Worm (Caenorhabditis elegans) whole organism, L4 larva: ENCODE data around the gene zim-1.

Experiments used
- F44E2.7 ChIP-seq: fragments of 200-800 bp; sonication (Bioruptor generic); IDR thresholded peaks from 2 replicates; pipeline ENCODE4 v2.1.2; 2022; ENCODE audit warnings: missing genetic modification characterization, missing compliant biosample characterization
- Y48G9A.11 ChIP-seq: fragments of 200-800 bp; sonication (Bioruptor generic); IDR thresholded peaks from 2 replicates; pipeline ENCODE4 v1.3.6; 2022; ENCODE audit warnings: missing genetic modification reagents, missing genetic modification characterization, missing compliant biosample characterization
- Y75B8A.6 ChIP-seq: fragments of 200-800 bp; sonication (Bioruptor generic); IDR thresholded peaks from 2 replicates; pipeline ENCODE4 v1.3.6; 2022; ENCODE audit warnings: missing genetic modification reagents, missing genetic modification characterization, missing compliant biosample characterization
- ZK546.5 ChIP-seq, 2 experiments: sonication (generic microtip); optimal IDR thresholded peaks; 2 replicates each; lab custom pipeline; 2017; ENCODE audit warnings: missing biosample characterization in 2 of 2, missing genetic modification characterization in 2 of 2
- arid-1 ChIP-seq: fragments of 200-800 bp; sonication (Bioruptor generic); conservative IDR thresholded peaks from 2 replicates; pipeline ENCODE4 v1.3.6; 2022; ENCODE audit warnings: missing genetic modification reagents, missing genetic modification characterization, missing compliant biosample characterization
- ceh-28 ChIP-seq: fragments of 150-350 bp; optimal IDR thresholded peaks from 2 replicates; lab custom pipeline; 2014; ENCODE audit warnings: missing biosample characterization, missing genetic modification reagents, missing genetic modification characterization
- ceh-62 ChIP-seq: sonication (generic microtip); optimal IDR thresholded peaks from 2 replicates; lab custom pipeline; 2017; ENCODE audit warnings: missing biosample characterization, missing genetic modification characterization
- dmd-6 ChIP-seq: fragments of 200-800 bp; sonication (Bioruptor generic); IDR thresholded peaks from 2 replicates; pipeline ENCODE4 v1.3.6; 2022; ENCODE audit warnings: missing genetic modification reagents, missing genetic modification characterization, missing compliant biosample characterization
- dmd-8 ChIP-seq: fragments of 200-800 bp; sonication (Bioruptor generic); IDR thresholded peaks from 2 replicates; pipeline ENCODE4 v1.3.6; 2022; ENCODE audit warnings: missing genetic modification characterization, missing compliant biosample characterization
- dmd-9 ChIP-seq: fragments of 200-800 bp; sonication (Bioruptor generic); IDR thresholded peaks from 2 replicates; pipeline ENCODE4 v1.3.6; 2022; ENCODE audit warnings: missing genetic modification reagents, missing genetic modification characterization, missing compliant biosample characterization
- dve-1 ChIP-seq: sonication (generic microtip); optimal IDR thresholded peaks from 2 replicates; lab custom pipeline; 2017; ENCODE audit warnings: antibody characterized with exemption, mild to moderate bottlenecking, missing genetic modification characterization, missing compliant biosample characterization; ENCODE audit not compliant: insufficient read depth
- hmg-1.1 ChIP-seq: fragments of 200-800 bp; sonication (Bioruptor generic); IDR thresholded peaks from 2 replicates; pipeline ENCODE4 v1.3.6; 2022; ENCODE audit warnings: missing genetic modification reagents, missing genetic modification characterization, missing compliant biosample characterization
- jun-1 ChIP-seq: fragments of 150-350 bp; optimal IDR thresholded peaks from 2 replicates; lab custom pipeline; 2014; ENCODE audit warnings: missing biosample characterization, missing genetic modification reagents, missing genetic modification characterization
- lim-7 ChIP-seq: fragments of 200-800 bp; sonication (Bioruptor generic); IDR thresholded peaks from 2 replicates; pipeline ENCODE4 v1.3.6; 2022; ENCODE audit warnings: missing genetic modification characterization, missing compliant biosample characterization
- lin-13 ChIP-seq: fragments of 150-350 bp; optimal IDR thresholded peaks from 2 replicates; lab custom pipeline; 2014; ENCODE audit warnings: missing biosample characterization, missing genetic modification reagents, missing genetic modification characterization
- lin-38 ChIP-seq: fragments of 200-800 bp; sonication (Bioruptor generic); IDR thresholded peaks from 2 replicates; pipeline ENCODE4 v1.3.6; 2022; ENCODE audit warnings: missing genetic modification reagents, missing genetic modification characterization, missing compliant biosample characterization
- madf-5 ChIP-seq, 2 experiments: fragments of 200-800 bp; sonication (Bioruptor generic); IDR thresholded peaks; 2 replicates each; pipeline ENCODE4 v1.3.6; 2022; ENCODE audit warnings: missing compliant biosample characterization in 2 of 2, missing genetic modification characterization in 2 of 2
- mdl-1 ChIP-seq, 2 experiments: fragments of 150-350 bp in 1 of 2; sonication (generic microtip) in 1 of 2; optimal IDR thresholded peaks; 2 replicates each; lab custom pipeline; 2014 to 2017; ENCODE audit warnings: missing biosample characterization in 2 of 2, missing genetic modification characterization in 2 of 2
- mdt-29 ChIP-seq: fragments of 200-800 bp; sonication (Bioruptor generic); IDR thresholded peaks from 2 replicates; pipeline ENCODE4 v1.3.6; 2022; ENCODE audit warnings: missing genetic modification reagents, missing genetic modification characterization, missing compliant biosample characterization
- mxl-3 ChIP-seq: fragments of 200-800 bp; sonication (Bioruptor generic); optimal IDR thresholded peaks from 2 replicates; lab custom pipeline; 2018; ENCODE audit warnings: mild to moderate bottlenecking, missing genetic modification characterization, missing compliant biosample characterization
- nhr-111 ChIP-seq: fragments of 200-800 bp; sonication (Bioruptor generic); optimal IDR thresholded peaks from 2 replicates; lab custom pipeline; 2018; ENCODE audit warnings: mild to moderate bottlenecking, missing genetic modification characterization, missing compliant biosample characterization
- nhr-237 ChIP-seq: sonication (generic microtip); optimal IDR thresholded peaks from 2 replicates; lab custom pipeline; 2017; ENCODE audit warnings: missing biosample characterization, missing genetic modification characterization
- nhr-25 ChIP-seq: sonication (generic microtip); optimal IDR thresholded peaks from 2 replicates; lab custom pipeline; 2017; ENCODE audit warnings: missing genetic modification characterization, mild to moderate bottlenecking, missing compliant biosample characterization, antibody characterized with exemption, moderate library complexity, borderline replicate concordance; ENCODE audit not compliant: insufficient read depth
- nhr-28 ChIP-seq: fragments of 150-350 bp; optimal IDR thresholded peaks from 2 replicates; lab custom pipeline; 2014; ENCODE audit warnings: missing biosample characterization, missing genetic modification characterization
- nhr-41 ChIP-seq: fragments of 200-800 bp; sonication (Bioruptor generic); IDR thresholded peaks from 2 replicates; pipeline ENCODE4 v1.3.6; 2022; ENCODE audit warnings: missing genetic modification reagents, missing genetic modification characterization, missing compliant biosample characterization
- nhr-42 ChIP-seq: fragments of 200-800 bp; sonication (Bioruptor generic); IDR thresholded peaks from 2 replicates; pipeline ENCODE4 v1.3.6; 2022; ENCODE audit warnings: missing genetic modification characterization, missing compliant biosample characterization
- nhr-77 ChIP-seq: fragments of 150-350 bp; optimal IDR thresholded peaks from 2 replicates; lab custom pipeline; 2014; ENCODE audit warnings: missing biosample characterization, missing genetic modification characterization
- saeg-2 ChIP-seq: fragments of 200-800 bp; sonication (Bioruptor generic); IDR thresholded peaks from 2 replicates; pipeline ENCODE4 v1.3.6; 2022; ENCODE audit warnings: missing genetic modification reagents, missing genetic modification characterization, missing compliant biosample characterization
- sdz-12 ChIP-seq: fragments of 200-800 bp; sonication (Bioruptor generic); optimal IDR thresholded peaks from 2 replicates; lab custom pipeline; 2018; ENCODE audit warnings: mild to moderate bottlenecking, missing genetic modification characterization, missing compliant biosample characterization
- skn-1 ChIP-seq: fragments of 150-350 bp; optimal IDR thresholded peaks from 2 replicates; lab custom pipeline; 2014; ENCODE audit warnings: missing biosample characterization, missing genetic modification characterization
- unc-130 ChIP-seq: sonication (generic microtip); optimal IDR thresholded peaks from 2 replicates; lab custom pipeline; 2016; ENCODE audit warnings: missing genetic modification reagents, missing genetic modification characterization, missing compliant biosample characterization
- unc-62 ChIP-seq, 3 experiments: fragments of 150-350 bp in 1 of 3; sonication (generic microtip); optimal IDR thresholded peaks in 2 of 3; peaks in 1 of 3; 1 replicate in 1 of 3; 2 replicates in 2 of 3; lab custom pipeline; 2014 to 2017; ENCODE audit warnings: missing biosample characterization in 3 of 3, missing genetic modification characterization in 3 of 3, missing genetic modification reagents in 3 of 3, missing genotype in 1 of 3
- vab-7 ChIP-seq: fragments of 200-800 bp; sonication (Bioruptor generic); IDR thresholded peaks from 2 replicates; pipeline ENCODE4 v1.3.6; 2022; ENCODE audit warnings: missing genetic modification reagents, missing genetic modification characterization, missing compliant biosample characterization
- ztf-11 ChIP-seq: fragments of 150-350 bp; optimal IDR thresholded peaks from 2 replicates; lab custom pipeline; 2014; ENCODE audit warnings: missing biosample characterization, missing genetic modification characterization

zim-1 gene

ce11 chrIV:10548546-10548945, 1.7 kb downstream of the zim-1 start:
- TF ChIP-seq arid-1 (GFP tag; lab: Robert Waterston, UW), result 0 out of 2 replicates have a peak, but pooled peaks have one; percentile 30
- peak; percentile 70; the same call in 1 of the 2 replicates for TF ChIP-seq lim-7 (GFP tag; lab: Robert Waterston, UW)
- 0 out of 2 replicates have a peak, but pooled peaks have one; percentile 52 for TF ChIP-seq dmd-8
- TF ChIP-seq vab-7 (GFP tag; lab: Robert Waterston, UW), result peak; percentile 66
- peak; percentile 62; the same call in 1 of the 2 replicates for TF ChIP-seq Y48G9A.11 (GFP tag; lab: Robert Waterston, UW)

ce11 chrIV:10552993-10553392, 6.1 kb downstream of the zim-1 start:
- TF ChIP-seq Y48G9A.11 (GFP tag; lab: Robert Waterston, UW), result peak; percentile 97

ce11 chrIV:10554947-10555346, 8.1 kb downstream of the zim-1 start, which contains the start of gene zim-2:
Gene zim-2, plus strand, starts transcription at chrIV:10555247.
- TF ChIP-seq lin-38 (no peak), unc-62 (GFP tag; optimal IDR thresholded peaks at IDR 0.05 in 1 of 2; lab: Kevin White, UChicago) (peak in 1 of 2 experiments; percentile 43), unc-62 (tag; optimal IDR thresholded peaks at IDR 0.05; lab: Kevin White, UChicago) (no peak)

- TF ChIP-seq skn-1 (tag; lab: Kevin White, UChicago), result no peak
- no peak for TF ChIP-seq dmd-9 (GFP tag; lab: Robert Waterston, UW)
- TF ChIP-seq madf-5 (GFP tag; IDR thresholded peaks at IDR 0.05; lab: Robert Waterston, UW), result no peak
- no peak for TF ChIP-seq nhr-237 (tag; lab: Kevin White, UChicago)
- TF ChIP-seq ceh-28 (tag; lab: Kevin White, UChicago), result no peak
- no peak for TF ChIP-seq saeg-2 (GFP tag; lab: Robert Waterston, UW)
- no peak for TF ChIP-seq nhr-111 (GFP tag; lab: Kevin White, UChicago)
- no peak for TF ChIP-seq nhr-28 (tag; lab: Kevin White, UChicago)
- TF ChIP-seq ztf-11 (tag; lab: Kevin White, UChicago), result no peak
- TF ChIP-seq, all 104 proteins: peak for 0
Observed at ce11 chrIV:10558415-10558814, 11.5 kb downstream of the zim-1 start, which contains the start of gene zim-3. Gene zim-3, plus strand, starts transcription at chrIV:10558715.

- TF ChIP-seq jun-1, result no peak
- TF ChIP-seq ZK546.5 (tag; optimal IDR thresholded peaks at IDR 0.05; lab: Kevin White, UChicago), result no peak
- TF ChIP-seq dmd-9 (GFP tag; lab: Robert Waterston, UW), result no peak
- TF ChIP-seq nhr-77 (tag; lab: Kevin White, UChicago), result no peak
- TF ChIP-seq mxl-3, result no peak
- TF ChIP-seq sdz-12 (GFP tag; lab: Kevin White, UChicago), result no peak
- TF ChIP-seq unc-130 (GFP tag; lab: Kevin White, UChicago), result no peak
- TF ChIP-seq unc-62 (GFP tag; optimal IDR thresholded peaks at IDR 0.05 in 1 of 2; lab: Kevin White, UChicago), result no peak
- TF ChIP-seq unc-62 (tag; optimal IDR thresholded peaks at IDR 0.05; lab: Kevin White, UChicago), result no peak
- no peak for TF ChIP-seq nhr-25 (tag; lab: Kevin White, UChicago)
- no peak for TF ChIP-seq dve-1 (tag; lab: Kevin White, UChicago)
- no peak for TF ChIP-seq Y75B8A.6 (GFP tag; lab: Robert Waterston, UW)
- TF ChIP-seq ceh-62, result no peak
- no peak for TF ChIP-seq dmd-6
- TF ChIP-seq nhr-42 (GFP tag; lab: Robert Waterston, UW), result no peak
- TF ChIP-seq mdl-1 (tag; optimal IDR thresholded peaks at IDR 0.05; lab: Kevin White, UChicago), result no peak
- no peak for TF ChIP-seq hmg-1.1
- TF ChIP-seq lin-13 (GFP tag; lab: Kevin White, UChicago), result no peak
- no peak for TF ChIP-seq nhr-41 (GFP tag; lab: Robert Waterston, UW)
- TF ChIP-seq mdt-29, result no peak
- TF ChIP-seq F44E2.7 (GFP tag; lab: Robert Waterston, UW), result no peak
Observed at ce11 chrIV:10561605-10562004, 14.7 kb downstream of the zim-1 start, which contains the start of gene him-8. Gene him-8, plus strand, starts transcription at chrIV:10561905.
